In the genomic region with DNA sequence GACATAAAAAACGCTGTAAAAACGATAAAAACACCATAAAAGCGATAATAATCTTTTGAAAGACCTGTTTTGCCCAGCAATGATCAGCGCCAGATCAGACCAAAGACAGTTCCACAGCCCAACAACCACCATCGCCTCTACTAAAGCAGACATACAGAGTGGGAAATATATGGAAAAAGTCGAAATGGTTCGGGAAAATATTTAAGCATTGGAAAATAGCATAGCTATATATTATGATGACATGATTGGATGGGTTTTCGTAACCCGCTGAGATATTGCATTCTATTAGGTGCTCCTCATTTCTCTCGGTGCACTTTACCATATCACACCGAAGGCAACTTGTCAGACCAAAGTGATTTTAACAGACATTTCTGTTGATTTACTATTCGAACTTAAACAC, we compare ENCODE assay signal across 1 fruit fly cellular context.
A peak's percentile ranks its signal among the peaks of the same experiment; 100 is the strongest.
TF ChIP-seq lines count a peak whose summit lies in the region.

No protein-coding gene starts in this region.

TF ChIP-seq in whole organism, embryonic, 481 proteins besides CTCF, POLR2A, EP300 and RAD21 (continued from another document and continues in another):
- TF ChIP-seq Lhr (GFP tag; optimal IDR thresholded peaks at IDR 0.05; lab: Kevin White, UChicago) (peak; percentile 41), CG12299 (tag; optimal IDR thresholded peaks at IDR 0.05; lab: Kevin White, UChicago) (peak; percentile 74), PHDP (tag; optimal IDR thresholded peaks at IDR 0.05; lab: Kevin White, UChicago) (peak; percentile 90), CG1602 (GFP tag; optimal IDR thresholded peaks at IDR 0.05; lab: Kevin White, UChicago) (peak; percentile 73), CG17568 (GFP tag; optimal IDR thresholded peaks at IDR 0.05; lab: Kevin White, UChicago) (no peak), MTF-1 (GFP tag; optimal IDR thresholded peaks at IDR 0.05; lab: Kevin White, UChicago; ENCODE audit: borderline replicate concordance) (peak; percentile 80), Doc3 (GFP tag; IDR thresholded peaks at IDR 0.05; lab: Robert Waterston, UW; ENCODE audit: partially characterized antibody) (no peak), row (GFP tag; IDR thresholded peaks at IDR 0.05; lab: Robert Waterston, UW) (peak; percentile 92), CG31388 (GFP tag; optimal IDR thresholded peaks at IDR 0.05; lab: Kevin White, UChicago) (peak; percentile 67), CG13296 (GFP tag; optimal IDR thresholded peaks at IDR 0.05; lab: Kevin White, UChicago) (peak; percentile 92), zen2 (GFP tag; IDR thresholded peaks at IDR 0.05; lab: Robert Waterston, UW; ENCODE audit: partially characterized antibody) (no peak), az2 (GFP tag; optimal IDR thresholded peaks at IDR 0.05; lab: Kevin White, UChicago) (peak; percentile 84), stwl (tag; optimal IDR thresholded peaks at IDR 0.05; lab: Kevin White, UChicago) (peak; percentile 5), CG14441 (GFP tag; IDR thresholded peaks at IDR 0.05; lab: Robert Waterston, UW) (peak; percentile 95), CG6791 (GFP tag; IDR thresholded peaks at IDR 0.05; lab: Robert Waterston, UW; ENCODE audit: partially characterized antibody) (no peak), mam (GFP tag; optimal IDR thresholded peaks at IDR 0.05; lab: Kevin White, UChicago) (peak; percentile 87), HLHmδ (GFP tag; optimal IDR thresholded peaks at IDR 0.05; lab: Kevin White, UChicago) (no peak), sisA (GFP tag; IDR thresholded peaks at IDR 0.05; lab: Robert Waterston, UW) (peak; percentile 91), CG10321 (GFP tag; IDR thresholded peaks at IDR 0.05; lab: Robert Waterston, UW) (peak; percentile 70), Hr3 (GFP tag; optimal IDR thresholded peaks at IDR 0.05; lab: Kevin White, UChicago) (peak; percentile 81), CG14050 (GFP tag; IDR thresholded peaks at IDR 0.05; lab: Robert Waterston, UW) (peak; percentile 90), CG10462 (GFP tag; optimal IDR thresholded peaks at IDR 0.05; lab: Kevin White, UChicago) (peak; percentile 75), CG17829 (tag; optimal IDR thresholded peaks at IDR 0.05; lab: Kevin White, UChicago) (peak; percentile 88), nerfin-2 (GFP tag; IDR thresholded peaks at IDR 0.05; lab: Robert Waterston, UW; ENCODE audit: partially characterized antibody) (no peak), Fer3 (tag; optimal IDR thresholded peaks at IDR 0.05; lab: Kevin White, UChicago) (peak; percentile 92), pan (optimal IDR thresholded peaks at IDR 0.05; lab: Kevin White, UChicago) (no peak), pan (GFP tag; optimal IDR thresholded peaks at IDR 0.05 in 1 of 2, IDR thresholded peaks at IDR 0.05 in 1 of 2) (peak in 1 of 2 experiments; percentile 94), B-H1 (GFP tag; IDR thresholded peaks at IDR 0.05; lab: Robert Waterston, UW) (peak; percentile 89), lov (optimal IDR thresholded peaks at IDR 0.05; lab: Kevin White, UChicago) (no peak), lov (GFP tag; IDR thresholded peaks at IDR 0.05; lab: Robert Waterston, UW) (peak; percentile 91), CG16815 (GFP tag; optimal IDR thresholded peaks at IDR 0.05; lab: Kevin White, UChicago) (peak; percentile 70), Nf-YA (GFP tag; IDR thresholded peaks at IDR 0.05; lab: Robert Waterston, UW) (peak; percentile 83), CG12659 (GFP tag; optimal IDR thresholded peaks at IDR 0.05; lab: Kevin White, UChicago) (peak; percentile 91), dm (GFP tag; optimal IDR thresholded peaks at IDR 0.05; lab: Kevin White, UChicago) (peak; percentile 67), gem (tag; optimal IDR thresholded peaks at IDR 0.05; lab: Kevin White, UChicago) (peak; percentile 93), CG1233 (GFP tag; optimal IDR thresholded peaks at IDR 0.05; lab: Kevin White, UChicago) (peak; percentile 84), Hmx (GFP tag; optimal IDR thresholded peaks at IDR 0.05; lab: Kevin White, UChicago) (no peak), CG8478 (optimal IDR thresholded peaks at IDR 0.05; lab: Kevin White, UChicago) (no peak), her (GFP tag; optimal IDR thresholded peaks at IDR 0.05; lab: Kevin White, UChicago) (peak; percentile 93), Bteb2 (GFP tag; optimal IDR thresholded peaks at IDR 0.05; lab: Kevin White, UChicago) (peak; percentile 87), nom (GFP tag; optimal IDR thresholded peaks at IDR 0.05; lab: Kevin White, UChicago) (peak; percentile 66), cad (GFP tag; optimal IDR thresholded peaks at IDR 0.05; lab: Kevin White, UChicago) (no peak), CG6654 (GFP tag; optimal IDR thresholded peaks at IDR 0.05; lab: Kevin White, UChicago) (peak; percentile 31), cg (GFP tag; optimal IDR thresholded peaks at IDR 0.05; lab: Kevin White, UChicago) (no peak), dysf (GFP tag; IDR thresholded peaks at IDR 0.05; lab: Robert Waterston, UW) (peak; percentile 97), lab (GFP tag; optimal IDR thresholded peaks at IDR 0.05; lab: Kevin White, UChicago) (peak; percentile 94), sens (GFP tag; lab: Kevin White, UChicago) (peak; percentile 98), CG31441 (GFP tag; IDR thresholded peaks at IDR 0.05; lab: Robert Waterston, UW) (peak; percentile 88), fd102C (GFP tag; optimal IDR thresholded peaks at IDR 0.05; lab: Kevin White, UChicago) (peak; percentile 33), CG15269 (tag; optimal IDR thresholded peaks at IDR 0.05; lab: Kevin White, UChicago) (peak; percentile 95), CG17328 (GFP tag; IDR thresholded peaks at IDR 0.05; lab: Robert Waterston, UW) (peak; percentile 91), CG10209 (GFP tag; optimal IDR thresholded peaks at IDR 0.05; lab: Kevin White, UChicago) (peak; percentile 86), CG11504 (tag; optimal IDR thresholded peaks at IDR 0.05; lab: Kevin White, UChicago) (peak; percentile 92), CG15073 (GFP tag; optimal IDR thresholded peaks at IDR 0.05; lab: Kevin White, UChicago) (peak; percentile 28), seq (GFP tag; IDR thresholded peaks at IDR 0.05; lab: Robert Waterston, UW) (peak; percentile 91), CG17361 (GFP tag; IDR thresholded peaks at IDR 0.05; lab: Robert Waterston, UW) (peak; percentile 82), tgo (GFP tag; IDR thresholded peaks at IDR 0.05; lab: Robert Waterston, UW) (peak; percentile 95), CG6272 (GFP tag; IDR thresholded peaks at IDR 0.05; lab: Robert Waterston, UW) (peak; percentile 89), knrl (GFP tag; IDR thresholded peaks at IDR 0.05; lab: Robert Waterston, UW; ENCODE audit: partially characterized antibody) (no peak), CHES-1-like (GFP tag; optimal IDR thresholded peaks at IDR 0.05; lab: Kevin White, UChicago) (peak; percentile 80), Scr (GFP tag; IDR thresholded peaks at IDR 0.05; lab: Robert Waterston, UW; ENCODE audit: partially characterized antibody) (no peak), kah (GFP tag; optimal IDR thresholded peaks at IDR 0.05; lab: Kevin White, UChicago) (peak; percentile 57), CG15514 (GFP tag; optimal IDR thresholded peaks at IDR 0.05; lab: Kevin White, UChicago) (peak; percentile 82), ind (GFP tag; optimal IDR thresholded peaks at IDR 0.05; lab: Kevin White, UChicago) (peak; percentile 91), CG1792 (GFP tag; optimal IDR thresholded peaks at IDR 0.05; lab: Kevin White, UChicago) (peak; percentile 79), CG6854 (GFP tag; optimal IDR thresholded peaks at IDR 0.05; lab: Kevin White, UChicago) (peak; percentile 73), NfI (GFP tag; optimal IDR thresholded peaks at IDR 0.05; lab: Kevin White, UChicago) (peak; percentile 84), ase (GFP tag; IDR thresholded peaks at IDR 0.05; lab: Robert Waterston, UW) (peak; percentile 86; the same call in 2 of the 3 replicates), Oaz (GFP tag; IDR thresholded peaks at IDR 0.05; lab: Robert Waterston, UW) (peak; percentile 88), Meics (GFP tag; optimal IDR thresholded peaks at IDR 0.05; lab: Kevin White, UChicago) (peak; percentile 89), nau (GFP tag; optimal IDR thresholded peaks at IDR 0.05; lab: Kevin White, UChicago) (no peak), NC2β (GFP tag; optimal IDR thresholded peaks at IDR 0.05; lab: Kevin White, UChicago) (peak; percentile 70), Ets97D (GFP tag; optimal IDR thresholded peaks at IDR 0.05; lab: Kevin White, UChicago) (peak; percentile 67), eve (GFP tag; optimal IDR thresholded peaks at IDR 0.05; lab: Kevin White, UChicago) (no peak), lola (GFP tag; optimal IDR thresholded peaks at IDR 0.05; lab: Kevin White, UChicago) (peak in 1 of 3 experiments; percentile 64), CG13287 (GFP tag; IDR thresholded peaks at IDR 0.05; lab: Robert Waterston, UW; ENCODE audit: partially characterized antibody) (no peak), grn (GFP tag; optimal IDR thresholded peaks at IDR 0.05; lab: Kevin White, UChicago) (peak; percentile 82), btn (GFP tag; optimal IDR thresholded peaks at IDR 0.05; lab: Kevin White, UChicago) (peak; percentile 81), CG6813 (GFP tag; optimal IDR thresholded peaks at IDR 0.05; lab: Kevin White, UChicago) (peak; percentile 78), da (GFP tag; optimal IDR thresholded peaks at IDR 0.05; lab: Kevin White, UChicago) (peak; percentile 7), CG16813 (GFP tag; IDR thresholded peaks at IDR 0.05; lab: Robert Waterston, UW; ENCODE audit: partially characterized antibody) (no peak), CG17802 (tag; optimal IDR thresholded peaks at IDR 0.05; lab: Kevin White, UChicago) (peak; percentile 63), CG34422 (GFP tag; IDR thresholded peaks at IDR 0.05; lab: Robert Waterston, UW) (peak; percentile 93), CG11456 (GFP tag; IDR thresholded peaks at IDR 0.05; lab: Robert Waterston, UW) (peak; percentile 95), Mad (GFP tag; optimal IDR thresholded peaks at IDR 0.05; lab: Kevin White, UChicago) (peak; percentile 76), CG16779 (GFP tag; IDR thresholded peaks at IDR 0.05; lab: Robert Waterston, UW) (peak; percentile 88), CG10267 (tag; optimal IDR thresholded peaks at IDR 0.05; lab: Kevin White, UChicago) (peak; percentile 77), aop (GFP tag; IDR thresholded peaks at IDR 0.05; lab: Robert Waterston, UW) (0 out of 2 replicates have a peak, but pooled peaks have one; percentile 61), crol (GFP tag; IDR thresholded peaks at IDR 0.05; lab: Robert Waterston, UW) (no peak), hb (GFP tag; IDR thresholded peaks at IDR 0.05; lab: Robert Waterston, UW; ENCODE audit: partially characterized antibody) (no peak), CG13624 (GFP tag; optimal IDR thresholded peaks at IDR 0.05; lab: Kevin White, UChicago) (peak; percentile 92), eyg (GFP tag; optimal IDR thresholded peaks at IDR 0.05; lab: Kevin White, UChicago) (peak; percentile 84), CG30020 (tag; optimal IDR thresholded peaks at IDR 0.05; lab: Kevin White, UChicago) (peak; percentile 24), chn (GFP tag; optimal IDR thresholded peaks at IDR 0.05; lab: Kevin White, UChicago) (peak; percentile 81), Opbp (GFP tag; IDR thresholded peaks at IDR 0.05; lab: Robert Waterston, UW; ENCODE audit: partially characterized antibody) (no peak), CG8388 (GFP tag; optimal IDR thresholded peaks at IDR 0.05; lab: Kevin White, UChicago) (peak; percentile 83), jigr1 (GFP tag; IDR thresholded peaks at IDR 0.05; lab: Robert Waterston, UW) (peak; percentile 68; the same call in 2 of the 3 replicates), Dp (GFP tag; optimal IDR thresholded peaks at IDR 0.05; lab: Kevin White, UChicago) (no peak), CG31224 (GFP tag; IDR thresholded peaks at IDR 0.05; lab: Robert Waterston, UW) (peak; percentile 87), scrt (GFP tag; optimal IDR thresholded peaks at IDR 0.05; lab: Kevin White, UChicago) (no peak), CG18011 (GFP tag; optimal IDR thresholded peaks at IDR 0.05; lab: Kevin White, UChicago) (peak; percentile 55), bowl (GFP tag; IDR thresholded peaks at IDR 0.05; lab: Robert Waterston, UW) (peak; percentile 78), CG8281 (tag; optimal IDR thresholded peaks at IDR 0.05; lab: Kevin White, UChicago) (peak; percentile 64), CG7357 (GFP tag; IDR thresholded peaks at IDR 0.05; lab: Robert Waterston, UW) (peak; percentile 77), HHEX (GFP tag; optimal IDR thresholded peaks at IDR 0.05; lab: Kevin White, UChicago) (peak; percentile 88), Med (GFP tag; lab: Kevin White, UChicago) (peak; percentile 99), org-1 (GFP tag; optimal IDR thresholded peaks at IDR 0.05; lab: Kevin White, UChicago) (peak; percentile 84), inv (GFP tag; IDR thresholded peaks at IDR 0.05; lab: Robert Waterston, UW; ENCODE audit: partially characterized antibody) (no peak), CG18764 (GFP tag; optimal IDR thresholded peaks at IDR 0.05; lab: Kevin White, UChicago) (peak; percentile 80), ci (GFP tag; IDR thresholded peaks at IDR 0.05; lab: Robert Waterston, UW) (peak; percentile 94), peb (GFP tag; IDR thresholded peaks at IDR 0.05; lab: Robert Waterston, UW) (peak; percentile 73), D19B (GFP tag; optimal IDR thresholded peaks at IDR 0.05; lab: Kevin White, UChicago) (peak; percentile 70), CG9215 (GFP tag; IDR thresholded peaks at IDR 0.05; lab: Robert Waterston, UW) (peak; percentile 82), ato (GFP tag; IDR thresholded peaks at IDR 0.05; lab: Robert Waterston, UW; ENCODE audit: partially characterized antibody) (no peak), ap (GFP tag; IDR thresholded peaks at IDR 0.05; lab: Robert Waterston, UW) (peak; percentile 83), shn (GFP tag; optimal IDR thresholded peaks at IDR 0.05; lab: Kevin White, UChicago) (peak; percentile 80), exex (tag; optimal IDR thresholded peaks at IDR 0.05; lab: Kevin White, UChicago) (peak; percentile 50), odd (GFP tag; optimal IDR thresholded peaks at IDR 0.05; lab: Kevin White, UChicago) (no peak), cas (GFP tag; IDR thresholded peaks at IDR 0.05; lab: Robert Waterston, UW) (peak; percentile 83), gcm2 (GFP tag; optimal IDR thresholded peaks at IDR 0.05; lab: Kevin White, UChicago) (peak; percentile 84), CG7928 (GFP tag; optimal IDR thresholded peaks at IDR 0.05; lab: Kevin White, UChicago) (peak; percentile 49), Poxn (GFP tag; IDR thresholded peaks at IDR 0.05; lab: Robert Waterston, UW) (peak; percentile 53), CG4707 (GFP tag; optimal IDR thresholded peaks at IDR 0.05; lab: Kevin White, UChicago) (peak; percentile 63), caup (GFP tag; optimal IDR thresholded peaks at IDR 0.05; lab: Kevin White, UChicago; ENCODE audit: severe bottlenecking) (peak; percentile 92), CG15479 (GFP tag; optimal IDR thresholded peaks at IDR 0.05; lab: Kevin White, UChicago) (no peak), Awh (GFP tag; IDR thresholded peaks at IDR 0.05; lab: Robert Waterston, UW) (peak; percentile 92)
